Fruit fly (Drosophila melanogaster) whole organism, prepupa: ENCODE measurements around the gene CG10669.
A peak's percentile ranks its signal among the peaks of the same experiment; 100 is the strongest.

ENCODE experiments used
- CG10669 ChIP-seq: fragments of 200-800 bp; sonication (Bioruptor generic); optimal IDR thresholded peaks from 3 replicates; lab custom pipeline; 2018; ENCODE audit warnings: missing biosample characterization, mild to moderate bottlenecking, missing genetic modification characterization, moderate library complexity
- CG11294 ChIP-seq: fragments of 200-800 bp; sonication (Bioruptor generic); IDR thresholded peaks from 2 replicates; pipeline ENCODE4 v1.3.6; 2022; ENCODE audit warnings: missing biosample characterization, missing genetic modification characterization
- CG15336 ChIP-seq: fragments of 200-800 bp; sonication (Bioruptor generic); IDR thresholded peaks from 2 replicates; pipeline ENCODE4 v1.3.6; 2022; ENCODE audit warnings: missing biosample characterization, missing genetic modification characterization
- CG1621 ChIP-seq: fragments of 200-800 bp; sonication (Bioruptor generic); optimal IDR thresholded peaks from 3 replicates; lab custom pipeline; 2018; ENCODE audit warnings: missing biosample characterization, mild to moderate bottlenecking, missing genetic modification characterization
- CG3032 ChIP-seq: fragments of 200-800 bp; optimal IDR thresholded peaks from 2 replicates; lab custom pipeline; 2019; ENCODE audit warnings: missing biosample characterization, mild to moderate bottlenecking, missing genetic modification characterization, moderate library complexity
- CG31627 ChIP-seq: fragments of 200-800 bp; sonication (Bioruptor generic); optimal IDR thresholded peaks from 3 replicates; lab custom pipeline; 2016; ENCODE audit warnings: missing biosample characterization, missing genetic modification characterization
- CG34406 ChIP-seq: fragments of 200-800 bp; sonication (Bioruptor generic); optimal IDR thresholded peaks from 3 replicates; lab custom pipeline; 2016; ENCODE audit warnings: missing biosample characterization, missing genetic modification characterization
- CG3919 ChIP-seq: fragments of 200-800 bp; sonication (Bioruptor generic); optimal IDR thresholded peaks from 3 replicates; lab custom pipeline; 2016; ENCODE audit warnings: missing biosample characterization, missing genetic modification characterization
- CG6163 ChIP-seq: fragments of 200-800 bp; sonication (Bioruptor generic); IDR thresholded peaks from 3 replicates; pipeline ENCODE4 v1.3.6; 2022; ENCODE audit warnings: missing biosample characterization, missing genetic modification characterization
- CG6808 ChIP-seq: fragments of 200-800 bp; sonication (Bioruptor generic); optimal IDR thresholded peaks from 3 replicates; lab custom pipeline; 2017; ENCODE audit warnings: missing biosample characterization, missing genetic modification characterization, mild to moderate bottlenecking, moderate library complexity, missing genetic modification reagents
- CG6854 ChIP-seq: fragments of 200-800 bp; sonication (Bioruptor generic); optimal IDR thresholded peaks from 2 replicates; lab custom pipeline; 2017; ENCODE audit warnings: missing biosample characterization, mild to moderate bottlenecking, missing genetic modification characterization
- Eip78C ChIP-seq: fragments of 200-800 bp; sonication (Bioruptor generic); peaks from one replicate; lab custom pipeline; 2016; ENCODE audit warnings: missing biosample characterization, missing genetic modification characterization
- Eip93F ChIP-seq: fragments of 200-800 bp; sonication (Bioruptor generic); optimal IDR thresholded peaks from 2 replicates; lab custom pipeline; 2016; ENCODE audit warnings: missing biosample characterization, mild to moderate bottlenecking, missing genetic modification characterization
- Ets21C ChIP-seq: fragments of 200-800 bp; sonication (Bioruptor generic); optimal IDR thresholded peaks from 3 replicates; lab custom pipeline; 2016; ENCODE audit warnings: missing biosample characterization, missing genetic modification characterization
- Hr38 ChIP-seq: sonication (Bioruptor generic); optimal IDR thresholded peaks from 2 replicates; lab custom pipeline; 2016; ENCODE audit warnings: missing biosample characterization, missing genetic modification characterization
- Hr39 ChIP-seq: fragments of 200-800 bp; sonication (Bioruptor generic); optimal IDR thresholded peaks from 2 replicates; lab custom pipeline; 2016; ENCODE audit warnings: missing biosample characterization, missing genetic modification characterization
- Hr4 ChIP-seq: fragments of 200-800 bp; sonication (Bioruptor generic); optimal IDR thresholded peaks from 3 replicates; lab custom pipeline; 2016; ENCODE audit warnings: missing biosample characterization, missing genetic modification characterization
- Sox14 ChIP-seq: fragments of 200-800 bp; sonication (Bioruptor generic); optimal IDR thresholded peaks from 3 replicates; lab custom pipeline; 2016; ENCODE audit warnings: missing biosample characterization, missing genetic modification characterization
- Sox15 ChIP-seq: fragments of 200-800 bp; sonication (Bioruptor generic); optimal IDR thresholded peaks from 3 replicates; lab custom pipeline; 2016; ENCODE audit warnings: missing biosample characterization, missing genetic modification characterization
- acj6 ChIP-seq: fragments of 200-800 bp; sonication (Bioruptor generic); optimal IDR thresholded peaks from 3 replicates; lab custom pipeline; 2016; ENCODE audit warnings: missing biosample characterization, missing genetic modification characterization
- dsx ChIP-seq: fragments of 200-800 bp; optimal IDR thresholded peaks from 3 replicates; lab custom pipeline; 2019; ENCODE audit warnings: missing biosample characterization, mild to moderate bottlenecking, missing genetic modification characterization, moderate library complexity; ENCODE audit not compliant: poor library complexity, severe bottlenecking
- eg ChIP-seq: fragments of 200-800 bp; sonication (Bioruptor generic); IDR thresholded peaks from 3 replicates; pipeline ENCODE4 v1.3.6; 2022; ENCODE audit warnings: missing biosample characterization, missing genetic modification characterization
- fkh ChIP-seq: fragments of 200-800 bp; sonication (Bioruptor generic); optimal IDR thresholded peaks from 3 replicates; lab custom pipeline; 2017; ENCODE audit warnings: missing biosample characterization, mild to moderate bottlenecking, missing genetic modification characterization, moderate library complexity
- lz ChIP-seq: fragments of 200-800 bp; sonication (Bioruptor generic); optimal IDR thresholded peaks from 3 replicates; lab custom pipeline; 2016; ENCODE audit warnings: missing biosample characterization, missing genetic modification characterization
- spab ChIP-seq: fragments of 200-800 bp; sonication (Bioruptor generic); optimal IDR thresholded peaks from 2 replicates; lab custom pipeline; 2017; ENCODE audit warnings: missing biosample characterization, mild to moderate bottlenecking, missing genetic modification characterization, missing genetic modification reagents
- svp ChIP-seq: fragments of 200-800 bp; sonication (Bioruptor generic); peaks from one replicate; lab custom pipeline; 2016; ENCODE audit warnings: missing biosample characterization, missing genetic modification characterization
- topi ChIP-seq: fragments of 200-800 bp; sonication (Bioruptor generic); optimal IDR thresholded peaks from 3 replicates; lab custom pipeline; 2016; ENCODE audit warnings: missing biosample characterization, missing genetic modification characterization
- vri ChIP-seq: fragments of 200-800 bp; sonication (Bioruptor generic); optimal IDR thresholded peaks from 3 replicates; lab custom pipeline; 2016; ENCODE audit warnings: missing biosample characterization, mild to moderate bottlenecking, missing genetic modification characterization

CG10669 gene

DNA sequence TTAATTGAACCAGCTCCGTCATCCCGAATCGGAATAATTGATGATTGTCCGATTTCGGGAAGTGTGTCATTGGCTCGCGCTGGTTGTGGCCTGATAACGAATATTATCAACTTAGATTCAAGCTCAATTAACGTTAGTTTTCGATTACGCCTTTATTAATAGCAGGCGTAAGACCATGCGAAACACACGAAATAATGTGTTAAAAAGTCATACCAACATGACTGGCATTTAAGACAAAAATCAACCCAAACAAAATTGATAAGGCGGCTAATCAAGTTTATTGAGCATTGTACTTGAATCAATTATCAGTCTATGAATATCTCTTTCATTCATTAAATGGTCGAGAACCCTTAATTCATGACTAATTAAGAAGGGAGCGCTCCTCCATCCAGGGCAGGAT is 25.9 kb downstream of the CG10669 start:
- TF ChIP-seq vri (peak; percentile 9), CG6854 (GFP tag; lab: Kevin White, UChicago) (no peak)

DNA sequence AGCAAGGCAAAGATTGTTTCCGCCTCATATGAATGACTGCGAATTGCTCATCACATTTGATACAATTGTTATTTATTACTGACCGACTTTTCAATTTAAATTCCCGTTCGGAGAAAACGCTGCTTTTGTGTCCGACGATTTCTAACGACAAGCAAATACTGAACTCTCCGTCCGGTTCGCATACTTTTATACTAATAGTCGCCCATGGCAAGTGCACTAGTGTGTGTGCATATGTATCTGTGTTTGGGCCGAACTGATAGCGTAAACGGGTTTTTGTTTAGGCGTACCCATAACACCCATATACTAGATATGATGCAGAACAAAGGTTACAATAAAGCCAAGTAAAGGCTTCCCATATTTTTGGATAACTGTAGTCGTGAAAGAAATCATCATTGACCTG is 26.8 kb downstream of the CG10669 start, which contains the start of gene CG10550:
CG10550 (minus strand) TSS at position 164 of the 400 bp plus-strand sequence.
- TF ChIP-seq topi = no peak

DNA sequence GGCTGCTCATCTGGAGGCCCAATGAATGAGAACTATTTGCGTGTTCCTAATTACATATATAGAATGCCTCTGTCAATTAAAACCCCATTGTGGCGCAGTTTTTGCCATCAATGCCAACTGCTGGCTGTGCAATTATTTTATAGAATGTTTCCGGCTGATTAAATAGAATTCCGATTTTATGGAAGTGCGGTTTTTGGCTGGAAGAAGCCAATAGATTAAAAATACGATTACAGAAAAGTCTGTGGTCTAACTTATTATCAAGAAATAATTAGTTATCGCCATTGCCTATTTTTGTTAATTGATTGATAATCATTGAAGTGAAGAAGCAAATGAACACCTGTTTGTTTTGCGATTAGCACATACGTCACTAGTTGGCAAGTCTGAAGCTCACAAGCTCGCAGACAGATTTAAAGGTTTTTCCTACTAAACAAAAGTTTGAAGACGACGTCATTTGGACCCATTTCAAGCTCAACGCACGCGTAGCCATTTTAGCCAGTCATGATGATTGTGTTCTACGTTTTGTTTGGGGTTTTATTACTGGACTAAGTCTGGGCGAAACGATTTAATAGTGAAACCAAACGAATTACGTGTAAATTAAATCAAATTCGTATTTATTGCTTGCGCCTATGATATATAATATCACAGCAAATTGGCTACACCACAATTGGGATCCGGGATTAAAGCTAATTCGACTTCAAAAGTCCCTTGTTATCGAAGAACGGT is 29.1 kb downstream of the CG10669 start:
- TF ChIP-seq CG6854 (GFP tag; lab: Kevin White, UChicago) (no peak), Hr4 (GFP tag; lab: Kevin White, UChicago) (no peak), CG3919 (GFP tag; lab: Kevin White, UChicago) (no peak), CG31627 (GFP tag; lab: Kevin White, UChicago) (no peak), topi (no peak), Sox14 (GFP tag; lab: Kevin White, UChicago) (no peak), CG15336 (GFP tag; lab: Robert Waterston, UW) (no peak), CG6808 (GFP tag; lab: Kevin White, UChicago) (no peak), CG6163 (no peak), CG34406 (no peak), lz (GFP tag; lab: Kevin White, UChicago) (no peak), eg (no peak), vri (peak; percentile 26), acj6 (no peak), Hr38 (GFP tag; lab: Kevin White, UChicago) (no peak), fkh (GFP tag; lab: Kevin White, UChicago) (peak; percentile 56)

DNA sequence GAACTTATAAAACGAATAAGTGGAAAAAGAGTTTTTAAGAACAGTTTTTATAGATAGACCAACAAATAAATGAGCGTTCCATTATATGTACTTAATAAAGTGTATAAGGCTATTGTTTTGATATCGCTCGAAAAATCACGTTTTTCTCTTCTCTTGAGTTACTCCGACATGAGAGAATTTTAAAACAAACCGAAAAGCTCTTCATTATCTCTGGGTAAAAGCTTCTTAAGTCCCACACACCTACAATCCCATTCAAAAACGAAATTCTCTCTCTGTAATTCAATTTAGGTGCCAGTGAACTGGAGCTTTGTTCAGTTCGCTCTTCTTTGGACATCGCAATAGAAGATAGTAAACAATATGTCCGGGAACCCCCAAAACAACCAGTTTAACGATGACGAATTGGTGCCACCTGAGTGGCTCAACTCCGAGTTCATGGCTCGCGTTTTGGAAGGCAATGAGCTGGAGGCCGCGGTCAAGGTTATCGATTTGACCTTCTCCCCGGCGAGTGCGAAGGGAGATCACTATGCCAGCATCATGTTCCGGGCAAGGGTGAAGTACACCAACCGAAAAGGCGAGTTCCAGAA is 31.1 kb downstream of the CG10669 start, which contains the start of gene CG31436:
CG31436 (plus strand) TSS at position 281 of the 584 bp plus-strand sequence.
- peak; percentile 97 for TF ChIP-seq svp (GFP tag; lab: Kevin White, UChicago)
- TF ChIP-seq Ets21C (GFP tag; lab: Kevin White, UChicago) = no peak
- TF ChIP-seq fkh (GFP tag; lab: Kevin White, UChicago) = peak; percentile 45

DNA sequence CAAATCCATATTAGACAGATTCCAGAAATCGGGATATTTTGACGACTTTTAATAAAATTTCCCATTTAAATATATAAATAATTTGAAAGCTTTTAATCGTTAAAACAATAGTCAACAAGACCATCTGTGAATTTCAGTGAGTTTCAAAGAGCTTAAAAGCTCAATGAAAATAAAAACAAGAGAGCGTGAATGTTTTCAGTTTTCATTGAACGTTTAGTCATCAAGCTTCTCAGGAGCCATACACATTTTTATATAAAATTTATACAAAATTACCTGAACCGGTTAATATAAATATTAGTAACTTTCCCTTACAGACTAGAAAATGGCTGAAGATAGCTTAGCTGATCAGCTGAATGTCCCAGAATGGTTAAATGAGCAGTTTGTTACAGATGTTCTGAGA is 32.8 kb downstream of the CG10669 start, which contains the start of gene CG31370:
CG31370 (plus strand) TSS at position 226 of the 400 bp plus-strand sequence.
- TF ChIP-seq CG6854 (GFP tag; lab: Kevin White, UChicago) (no peak), CG1621 (tag; lab: Kevin White, UChicago) (no peak), CG11294 (GFP tag; lab: Robert Waterston, UW) (no peak), acj6 (no peak), Hr39 (no peak), Sox15 (no peak), CG3919 (GFP tag; lab: Kevin White, UChicago) (no peak), dsx (GFP tag; lab: Kevin White, UChicago) (no peak), CG15336 (GFP tag; lab: Robert Waterston, UW) (no peak), vri (no peak), Eip93F (no peak), CG3032 (no peak), spab (GFP tag; lab: Kevin White, UChicago) (no peak), lz (GFP tag; lab: Kevin White, UChicago) (no peak), CG10669 (no peak), Eip78C (GFP tag; lab: Kevin White, UChicago) (no peak), Sox14 (GFP tag; lab: Kevin White, UChicago) (no peak)

DNA sequence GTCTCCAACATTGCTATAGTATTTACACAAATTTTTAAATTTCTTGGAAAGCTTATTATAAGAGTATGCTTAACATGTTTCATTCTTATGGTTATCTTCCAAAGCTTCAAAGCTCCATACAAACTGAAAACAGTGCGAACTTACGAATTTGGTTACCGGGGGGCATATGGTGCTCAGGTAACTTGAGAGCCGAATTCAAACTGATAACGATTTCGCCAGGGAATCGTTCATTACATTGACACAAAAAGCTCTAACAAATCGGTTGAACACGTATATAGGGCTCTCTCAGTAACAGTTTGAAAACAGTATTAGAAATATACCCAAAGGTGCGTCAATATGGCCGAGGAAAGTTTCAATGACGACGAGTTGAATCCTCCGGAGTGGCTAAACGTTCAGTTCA is 34.5 kb downstream of the CG10669 start, which contains the start of gene CG13659:
CG13659 (plus strand) TSS at position 317 of the 400 bp plus-strand sequence.
- TF ChIP-seq vri (peak; percentile 3), Ets21C (GFP tag; lab: Kevin White, UChicago) (no peak)
